Worm (Caenorhabditis elegans) whole organism, L1 larva: ENCODE measurements around the gene F19B10.3.

Source experiments
- elt-3 ChIP-seq, 6 experiments: fragments of 150-350 bp in 1 of 6; sonication (generic microtip); optimal IDR thresholded peaks; 2 replicates each; lab custom pipeline; 2017 to 2018; ENCODE audit warnings: missing biosample characterization in 6 of 6, missing genetic modification characterization in 6 of 6, inconsistent platforms in 1 of 6
- fkh-10 ChIP-seq: sonication (generic microtip); optimal IDR thresholded peaks from 2 replicates; lab custom pipeline; 2017; ENCODE audit warnings: missing biosample characterization, missing genetic modification reagents, missing genetic modification characterization
- irx-1 ChIP-seq: sonication (generic microtip); optimal IDR thresholded peaks from 2 replicates; lab custom pipeline; 2016; ENCODE audit warnings: missing genetic modification characterization, missing compliant biosample characterization
- isw-1 ChIP-seq: fragments of 200-800 bp; sonication (Bioruptor generic); IDR thresholded peaks from 2 replicates; pipeline ENCODE4 v1.3.6; 2022; ENCODE audit warnings: missing genetic modification characterization, missing compliant biosample characterization
- nhr-28 ChIP-seq: fragments of 150-350 bp; optimal IDR thresholded peaks from 2 replicates; lab custom pipeline; 2014; ENCODE audit warnings: missing biosample characterization, missing genetic modification characterization
- nhr-76 ChIP-seq: sonication (generic microtip); optimal IDR thresholded peaks from 2 replicates; lab custom pipeline; 2017; ENCODE audit warnings: missing biosample characterization, missing genetic modification characterization
- snpc-4 ChIP-seq: fragments of 150-350 bp; optimal IDR thresholded peaks from 2 replicates; lab custom pipeline; 2014; ENCODE audit warnings: missing biosample characterization, missing genetic modification characterization

- TF ChIP-seq snpc-4 (tag; lab: Kevin White, UChicago) (no peak), nhr-28 (tag; lab: Kevin White, UChicago) (no peak), fkh-10 (GFP tag; lab: Kevin White, UChicago) (no peak), elt-3 (tag; optimal IDR thresholded peaks at IDR 0.05; lab: Kevin White, UChicago) (no peak), nhr-76 (no peak), isw-1 (GFP tag; lab: Robert Waterston, UW) (no peak), irx-1 (tag; lab: Kevin White, UChicago) (no peak)
These were observed 4.8 kb upstream of the F19B10.3 start, which contains the start of gene F19B10.4 for ce11 chrII:3659776-3660175.
